Worm (Caenorhabditis elegans) whole organism, L1 larva: ENCODE results near the gene srt-34.

Experiments
- F16B12.6 ChIP-seq: fragments of 150-350 bp; optimal IDR thresholded peaks from 2 replicates; lab custom pipeline; 2014; ENCODE audit warnings: missing biosample characterization, missing genetic modification characterization
- alr-1 ChIP-seq: fragments of 200-800 bp; sonication (Bioruptor generic); optimal IDR thresholded peaks from 2 replicates; lab custom pipeline; 2018; ENCODE audit warnings: borderline replicate concordance, mild to moderate bottlenecking, missing genetic modification characterization, missing compliant biosample characterization
- ceh-8 ChIP-seq: fragments of 200-800 bp; sonication (Bioruptor generic); optimal IDR thresholded peaks from 2 replicates; lab custom pipeline; 2018; ENCODE audit warnings: mild to moderate bottlenecking, missing genetic modification characterization, moderate library complexity, missing compliant biosample characterization
- ceh-88 ChIP-seq: fragments of 200-800 bp; sonication (Bioruptor generic); IDR thresholded peaks from 2 replicates; pipeline ENCODE4 v1.3.6; 2022; ENCODE audit warnings: missing genetic modification characterization, missing compliant biosample characterization
- dpl-1 ChIP-seq, 3 experiments: fragments of 150-350 bp in 2 of 3; sonication (generic microtip) in 1 of 3; optimal IDR thresholded peaks; 2 replicates each; lab custom pipeline; 2014 to 2017; ENCODE audit warnings: missing biosample characterization in 3 of 3, missing genetic modification characterization in 3 of 3, missing genetic modification reagents in 3 of 3
- dsc-1 ChIP-seq: sonication (generic microtip); optimal IDR thresholded peaks from 2 replicates; lab custom pipeline; 2016; ENCODE audit warnings: mild to moderate bottlenecking, missing genetic modification characterization, missing compliant biosample characterization
- efl-1 ChIP-seq, 4 experiments: fragments of 150-350 bp; optimal IDR thresholded peaks in 3 of 4; peaks in 1 of 4; 1 replicate in 1 of 4; 2 replicates in 3 of 4; lab custom pipeline; 2014; ENCODE audit warnings: missing biosample characterization in 2 of 4, missing genetic modification characterization in 2 of 4, missing genetic modification reagents in 2 of 4
- elt-2 ChIP-seq: sonication (generic microtip); optimal IDR thresholded peaks from 2 replicates; lab custom pipeline; 2016; ENCODE audit warnings: missing genetic modification characterization, mild to moderate bottlenecking, inconsistent platforms, missing compliant biosample characterization, missing genetic modification reagents
- ets-5 ChIP-seq: fragments of 200-800 bp; sonication (Bioruptor generic); IDR thresholded peaks from 2 replicates; pipeline ENCODE4 v1.3.6; 2022; ENCODE audit warnings: missing genetic modification characterization, missing compliant biosample characterization
- hlh-4 ChIP-seq: sonication (generic microtip); optimal IDR thresholded peaks from 2 replicates; lab custom pipeline; 2016; ENCODE audit warnings: mild to moderate bottlenecking, missing genetic modification characterization, missing compliant biosample characterization
- irx-1 ChIP-seq: sonication (generic microtip); optimal IDR thresholded peaks from 2 replicates; lab custom pipeline; 2016; ENCODE audit warnings: missing genetic modification characterization, missing compliant biosample characterization
- lin-14 ChIP-seq: fragments of 200-800 bp; sonication (Bioruptor generic); optimal IDR thresholded peaks from 2 replicates; lab custom pipeline; 2018; ENCODE audit warnings: mild to moderate bottlenecking, missing genetic modification characterization, moderate library complexity, missing compliant biosample characterization
- lin-35 ChIP-seq, 2 experiments: fragments of 150-350 bp; optimal IDR thresholded peaks; 2 replicates each; lab custom pipeline; 2014; ENCODE audit warnings: missing biosample characterization in 2 of 2, missing genetic modification characterization in 2 of 2, missing genetic modification reagents in 2 of 2
- lin-39 ChIP-seq: fragments of 150-350 bp; optimal IDR thresholded peaks from 2 replicates; lab custom pipeline; 2014; ENCODE audit warnings: missing biosample characterization, missing genetic modification reagents, missing genetic modification characterization
- lsy-2 ChIP-seq, 2 experiments: fragments of 150-350 bp; optimal IDR thresholded peaks; 2 replicates each; lab custom pipeline; 2014; ENCODE audit warnings: missing biosample characterization in 2 of 2, missing genetic modification characterization in 2 of 2
- nhr-11 ChIP-seq: fragments of 150-350 bp; optimal IDR thresholded peaks from 2 replicates; lab custom pipeline; 2014; ENCODE audit warnings: missing biosample characterization, missing genetic modification characterization
- nhr-19 ChIP-seq: fragments of 200-800 bp; sonication (Bioruptor generic); conservative IDR thresholded peaks from 2 replicates; pipeline ENCODE4 v1.3.6; 2022; ENCODE audit warnings: missing genetic modification characterization, missing compliant biosample characterization
- nhr-28 ChIP-seq: fragments of 150-350 bp; optimal IDR thresholded peaks from 2 replicates; lab custom pipeline; 2014; ENCODE audit warnings: missing biosample characterization, missing genetic modification characterization
- nhr-71 ChIP-seq: sonication (generic microtip); optimal IDR thresholded peaks from 2 replicates; lab custom pipeline; 2016; ENCODE audit warnings: mild to moderate bottlenecking, missing genetic modification characterization, moderate library complexity, missing compliant biosample characterization
- pag-3 ChIP-seq: sonication (generic microtip); optimal IDR thresholded peaks from 2 replicates; lab custom pipeline; 2017; ENCODE audit warnings: missing genetic modification characterization, mild to moderate bottlenecking, missing compliant biosample characterization, antibody characterized with exemption, borderline replicate concordance; ENCODE audit not compliant: insufficient read depth
- pax-3 ChIP-seq: fragments of 200-800 bp; sonication (Bioruptor generic); optimal IDR thresholded peaks from 2 replicates; lab custom pipeline; 2018; ENCODE audit warnings: mild to moderate bottlenecking, missing genetic modification characterization, moderate library complexity, missing compliant biosample characterization
- pqm-1 ChIP-seq: sonication (generic microtip); optimal IDR thresholded peaks from 3 replicates; lab custom pipeline; 2017; ENCODE audit warnings: missing biosample characterization, missing genetic modification characterization
- rnt-1 ChIP-seq: sonication (generic microtip); optimal IDR thresholded peaks from 2 replicates; lab custom pipeline; 2016; ENCODE audit warnings: mild to moderate bottlenecking, missing genetic modification characterization, moderate library complexity, missing compliant biosample characterization
- skn-1 ChIP-seq: fragments of 150-350 bp; optimal IDR thresholded peaks from 2 replicates; lab custom pipeline; 2014; ENCODE audit warnings: missing biosample characterization, missing genetic modification characterization
- snpc-4 ChIP-seq: fragments of 150-350 bp; optimal IDR thresholded peaks from 2 replicates; lab custom pipeline; 2014; ENCODE audit warnings: missing biosample characterization, missing genetic modification characterization
- sup-37 ChIP-seq: fragments of 200-800 bp; sonication (Bioruptor generic); optimal IDR thresholded peaks from 2 replicates; lab custom pipeline; 2018; ENCODE audit warnings: mild to moderate bottlenecking, missing genetic modification characterization, missing compliant biosample characterization
- swsn-7 ChIP-seq: sonication (generic microtip); optimal IDR thresholded peaks from 2 replicates; lab custom pipeline; 2016; ENCODE audit warnings: missing genetic modification characterization, missing compliant biosample characterization
- tbx-2 ChIP-seq: sonication (generic microtip); optimal IDR thresholded peaks from 2 replicates; lab custom pipeline; 2016; ENCODE audit warnings: missing genetic modification characterization, missing compliant biosample characterization
- tlp-1 ChIP-seq: fragments of 150-350 bp; optimal IDR thresholded peaks from 2 replicates; lab custom pipeline; 2014; ENCODE audit warnings: missing biosample characterization, missing genetic modification characterization
- unc-30 ChIP-seq: sonication (generic microtip); optimal IDR thresholded peaks from 2 replicates; lab custom pipeline; 2017; ENCODE audit warnings: missing biosample characterization, missing genetic modification characterization
- zip-4 ChIP-seq: fragments of 200-800 bp; sonication (Bioruptor generic); optimal IDR thresholded peaks from 2 replicates; lab custom pipeline; 2018; ENCODE audit warnings: mild to moderate bottlenecking, missing genetic modification characterization, moderate library complexity, missing compliant biosample characterization
- ztf-4 ChIP-seq: fragments of 150-350 bp; optimal IDR thresholded peaks from 2 replicates; lab custom pipeline; 2014; ENCODE audit warnings: missing biosample characterization, missing genetic modification characterization

The srt-34 gene

DNA sequence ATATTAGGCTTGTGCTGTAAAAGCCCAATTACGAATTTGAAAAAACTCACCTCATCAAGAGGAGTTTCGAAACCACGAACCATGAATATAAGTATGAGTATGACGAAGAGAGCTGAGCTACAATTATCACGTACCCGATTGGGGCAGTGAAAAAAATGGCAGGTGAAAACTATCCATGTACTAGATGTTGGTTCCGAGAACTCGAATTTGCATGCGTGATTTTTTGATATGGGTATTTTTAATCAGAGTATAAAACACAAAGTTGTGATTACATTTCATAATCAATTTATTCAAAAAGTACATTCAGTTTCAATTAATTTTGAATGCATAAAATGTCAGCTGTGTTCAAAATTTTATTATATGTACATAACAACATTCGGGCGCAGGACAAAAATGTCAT lies 4.2 kb downstream of the srt-34 start, which contains the start of gene F54E2.9:
Gene F54E2.9, minus strand, starts transcription at position 132 of the 400 bp plus-strand sequence.
- TF ChIP-seq unc-30 (tag; lab: Kevin White, UChicago) (no peak), hlh-4 (tag; lab: Kevin White, UChicago) (peak; percentile 82), ztf-4 (no peak), irx-1 (no peak), pax-3 (tag; lab: Kevin White, UChicago) (no peak), pag-3 (tag; lab: Kevin White, UChicago) (no peak), tlp-1 (tag; lab: Kevin White, UChicago) (no peak), alr-1 (tag; lab: Kevin White, UChicago) (no peak), ets-5 (no peak), nhr-19 (GFP tag; lab: Robert Waterston, UW) (no peak), nhr-71 (tag; lab: Kevin White, UChicago) (peak; percentile 23), lsy-2 (tag; optimal IDR thresholded peaks at IDR 0.05; lab: Kevin White, UChicago) (no peak), efl-1 (optimal IDR thresholded peaks at IDR 0.05; lab: Kevin White, UChicago) (no peak), efl-1 (GFP tag; optimal IDR thresholded peaks at IDR 0.05 in 1 of 2; lab: Kevin White, UChicago) (peak in 1 of 2 experiments; percentile 85)

- no peak for TF ChIP-seq skn-1 (tag; lab: Kevin White, UChicago)
- TF ChIP-seq snpc-4 (tag; lab: Kevin White, UChicago), result no peak
- TF ChIP-seq tbx-2, result no peak
- no peak for TF ChIP-seq ceh-88 (GFP tag; lab: Robert Waterston, UW)
- no peak for TF ChIP-seq pag-3 (tag; lab: Kevin White, UChicago)
- TF ChIP-seq elt-2, result peak; percentile 87
- peak; percentile 79 for TF ChIP-seq tlp-1 (tag; lab: Kevin White, UChicago)
- TF ChIP-seq dpl-1 (GFP tag; optimal IDR thresholded peaks at IDR 0.05; lab: Kevin White, UChicago), result no peak
- no peak for TF ChIP-seq sup-37 (GFP tag; lab: Kevin White, UChicago)
- no peak for TF ChIP-seq swsn-7 (tag; lab: Kevin White, UChicago)
- peak in 1 of 2 experiments; percentile 25 for TF ChIP-seq lin-35 (GFP tag; optimal IDR thresholded peaks at IDR 0.05; lab: Kevin White, UChicago)
- no peak for TF ChIP-seq alr-1 (tag; lab: Kevin White, UChicago)
- peak; percentile 97 for TF ChIP-seq pqm-1
- TF ChIP-seq lin-14 (GFP tag; lab: Kevin White, UChicago), result no peak
- TF ChIP-seq ceh-8, result no peak
- no peak for TF ChIP-seq nhr-28 (tag; lab: Kevin White, UChicago)
- no peak for TF ChIP-seq zip-4 (GFP tag; lab: Kevin White, UChicago)
Observed at ce11 chrV:2810164-2810563, 7.9 kb downstream of the srt-34 start, which contains the start of gene F54E2.1. TSS of gene F54E2.1 (plus strand) at chrV:2810398.

ce11 chrV:2809443-2809842 lies 8.6 kb downstream of the srt-34 start:
- TF ChIP-seq rnt-1 (tag; lab: Kevin White, UChicago) (peak; percentile 58), skn-1 (tag; lab: Kevin White, UChicago) (no peak), lin-14 (GFP tag; lab: Kevin White, UChicago) (peak; percentile 54), nhr-71 (tag; lab: Kevin White, UChicago) (peak; percentile 34), dsc-1 (tag; lab: Kevin White, UChicago) (peak; percentile 26), nhr-28 (tag; lab: Kevin White, UChicago) (no peak), pag-3 (tag; lab: Kevin White, UChicago) (peak; percentile 81), lin-39 (tag; lab: Kevin White, UChicago) (no peak), nhr-11 (tag; lab: Kevin White, UChicago) (no peak), nhr-19 (GFP tag; lab: Robert Waterston, UW) (0 out of 2 replicates have a peak, but pooled peaks have one; percentile 5)
- TF ChIP-seq, all 84 proteins: peak for 6

DNA sequence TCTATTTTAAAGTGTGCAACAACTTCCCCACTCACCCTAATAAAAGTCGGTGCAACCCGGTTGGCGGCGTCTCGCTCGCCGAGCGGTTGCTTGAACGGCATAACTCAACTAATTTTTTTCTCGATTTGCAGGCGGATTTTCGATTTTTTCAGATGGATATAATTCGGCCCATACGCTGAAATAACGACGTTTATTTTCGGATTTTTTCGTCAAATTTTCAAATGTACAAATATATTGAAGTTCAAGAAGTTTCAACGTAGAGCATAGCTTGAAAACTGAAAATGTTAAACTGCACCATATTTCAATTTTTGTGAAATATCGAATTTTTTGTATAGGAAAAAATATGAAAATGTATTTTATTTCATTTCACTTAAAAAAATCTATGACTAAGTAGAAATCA lies 10.3 kb downstream of the srt-34 start, which contains the start of gene ketn-1:
Gene ketn-1, minus strand, starts transcription at position 101 of the 400 bp plus-strand sequence.
- TF ChIP-seq irx-1, result no peak
- TF ChIP-seq F16B12.6 (tag; lab: Kevin White, UChicago), result no peak
